Worm (Caenorhabditis elegans): ENCODE data around the gene rpl-6.

rpl-6 gene

ce11 chrIII:7167568-7167937, 40.7 kb upstream of the rpl-6 start, which contains the start of gene acs-4:
Gene acs-4 (plus strand): TSS chrIII:7167838.
- TF ChIP-seq athp-1 (tag; optimal IDR thresholded peaks at IDR 0.05) (no peak), attf-3 (GFP tag; conservative IDR thresholded peaks at IDR 0.05) (no peak), cebp-2 (GFP tag; IDR thresholded peaks at IDR 0.05) (no peak)

- TF ChIP-seq rcor-1 (GFP tag; IDR thresholded peaks at IDR 0.05) (no peak), ekl-4 (GFP tag; IDR thresholded peaks at IDR 0.05) (no peak), chd-7 (tag; optimal IDR thresholded peaks at IDR 0.05) (no peak), K11D2.4 (GFP tag; IDR thresholded peaks at IDR 0.05) (no peak), lsy-27 (tag; optimal IDR thresholded peaks at IDR 0.05; ENCODE audit: borderline replicate concordance, insufficient read depth) (no peak), nfya-1 (tag; optimal IDR thresholded peaks at IDR 0.05; ENCODE audit: borderline replicate concordance, insufficient read depth) (no peak), F39B2.1 (GFP tag; IDR thresholded peaks at IDR 0.05) (no peak)
These were observed 38.2 kb upstream of the rpl-6 start for ce11 chrIII:7170090-7170489.

ce11 chrIII:7178497-7178896, 29.8 kb upstream of the rpl-6 start:
- TF ChIP-seq hsf-1 (GFP tag; IDR thresholded peaks at IDR 0.05) (peak; percentile 65; the same call in 1 of the 2 replicates), snpc-3.4 (tag; optimal IDR thresholded peaks at IDR 0.05) (peak; percentile 3), lin-54 (GFP tag; optimal IDR thresholded peaks at IDR 0.05) (peak; percentile 57), madf-6 (GFP tag; IDR thresholded peaks at IDR 0.05) (peak; percentile 72), mes-4 (tag; optimal IDR thresholded peaks at IDR 0.05) (no peak), tlf-1 (GFP tag; optimal IDR thresholded peaks at IDR 0.05) (peak; percentile 66), D2030.7 (GFP tag; IDR thresholded peaks at IDR 0.05) (0 out of 2 replicates have a peak, but pooled peaks have one; percentile 36), aptf-3 (GFP tag; IDR thresholded peaks at IDR 0.05) (0 out of 2 replicates have a peak, but pooled peaks have one; percentile 10), cebp-2 (GFP tag; IDR thresholded peaks at IDR 0.05) (no peak), F33H1.4 (GFP tag; IDR thresholded peaks at IDR 0.05) (peak; percentile 49), Y79H2A.3 (GFP tag; conservative IDR thresholded peaks at IDR 0.05) (no peak), ceh-79 (tag; optimal IDR thresholded peaks at IDR 0.05) (no peak), repo-1 (tag; optimal IDR thresholded peaks at IDR 0.05) (no peak), die-1 (tag; optimal IDR thresholded peaks at IDR 0.05) (peak; percentile 3), egl-18 (GFP tag; IDR thresholded peaks at IDR 0.05) (no peak), ztf-18 (tag; optimal IDR thresholded peaks at IDR 0.05) (peak; percentile 32), nhr-27 (tag; optimal IDR thresholded peaks at IDR 0.05) (no peak), cebp-1 (GFP tag; IDR thresholded peaks at IDR 0.05) (no peak), cebp-1 (tag; optimal IDR thresholded peaks at IDR 0.05) (peak; percentile 54), ztf-26 (tag; optimal IDR thresholded peaks at IDR 0.05) (no peak), ceh-27 (GFP tag; optimal IDR thresholded peaks at IDR 0.05) (no peak), Y56A3A.18 (GFP tag; IDR thresholded peaks at IDR 0.05) (peak; percentile 45; the same call in 1 of the 2 replicates), F39B2.1 (GFP tag; IDR thresholded peaks at IDR 0.05) (peak; percentile 59; the same call in 1 of the 2 replicates), akir-1 (GFP tag; optimal IDR thresholded peaks at IDR 0.05) (no peak), hmg-1.2 (GFP tag; IDR thresholded peaks at IDR 0.05) (peak; percentile 11; the same call in 1 of the 2 replicates), hlh-12 (tag; optimal IDR thresholded peaks at IDR 0.05) (no peak), nhr-120 (GFP tag; IDR thresholded peaks at IDR 0.05) (no peak), dox-1 (GFP tag; IDR thresholded peaks at IDR 0.05) (no peak), madf-3 (GFP tag; IDR thresholded peaks at IDR 0.05) (peak; percentile 46; the same call in 1 of the 2 replicates), tbp1 (GFP tag; optimal IDR thresholded peaks at IDR 0.05) (peak; percentile 35), him-1 (tag; optimal IDR thresholded peaks at IDR 0.05) (no peak), ets-4 (GFP tag; optimal IDR thresholded peaks at IDR 0.05) (no peak), F49E8.2 (tag; optimal IDR thresholded peaks at IDR 0.05; ENCODE audit: insufficient read depth) (peak; percentile 51), lsl-1 (GFP tag; optimal IDR thresholded peaks at IDR 0.05) (peak; percentile 29), athp-1 (tag; optimal IDR thresholded peaks at IDR 0.05) (peak; percentile 71), dpff-1 (tag; optimal IDR thresholded peaks at IDR 0.05) (no peak), B0336.3 (GFP tag; IDR thresholded peaks at IDR 0.05) (peak; percentile 82), unc-130 (GFP tag; optimal IDR thresholded peaks at IDR 0.05) (no peak)

All from whole organism, young adult.